Fruit fly (Drosophila melanogaster): ENCODE results near the gene TfIIA-L.

The TfIIA-L gene

DNA sequence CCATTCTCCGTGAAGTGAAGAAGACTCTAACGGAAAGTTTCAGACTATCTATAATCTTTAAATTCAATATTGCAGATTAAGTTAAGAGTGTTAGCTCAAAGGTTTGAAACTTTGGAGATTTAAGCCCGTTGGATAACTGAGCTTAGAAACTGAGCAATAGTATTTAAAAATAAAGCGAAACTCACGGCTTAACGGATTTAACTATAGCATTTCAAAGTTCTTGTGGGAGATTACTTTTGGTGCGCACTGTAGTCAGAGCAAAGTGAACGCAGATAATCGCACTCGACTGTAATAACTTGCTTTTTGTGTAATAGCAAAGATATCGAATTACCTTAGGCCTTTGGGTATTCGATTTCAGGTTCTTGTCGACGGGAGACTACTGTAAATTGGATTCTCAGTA lies 31.4 kb downstream of the TfIIA-L start, which contains the start of gene mrt (continued):
- TF ChIP-seq CG3847 (GFP tag; IDR thresholded peaks at IDR 0.05): peak; percentile 46
- no peak for TF ChIP-seq fd102C (GFP tag; optimal IDR thresholded peaks at IDR 0.05)
- no peak for TF ChIP-seq CG1529 (GFP tag; optimal IDR thresholded peaks at IDR 0.05)
- peak; percentile 42 for TF ChIP-seq CG4328 (GFP tag; optimal IDR thresholded peaks at IDR 0.05)
- TF ChIP-seq Six4 (GFP tag; optimal IDR thresholded peaks at IDR 0.05): peak; percentile 36
- no peak for TF ChIP-seq emc (GFP tag; optimal IDR thresholded peaks at IDR 0.05)
- peak; percentile 19; the same call in 1 of the 3 replicates for TF ChIP-seq Mrtf (GFP tag; IDR thresholded peaks at IDR 0.05)
- no peak for TF ChIP-seq CG4404 (GFP tag; IDR thresholded peaks at IDR 0.05)
- peak; percentile 39 for TF ChIP-seq tin (GFP tag; optimal IDR thresholded peaks at IDR 0.05)
- TF ChIP-seq Blimp-1 (GFP tag; optimal IDR thresholded peaks at IDR 0.05): peak; percentile 11
- TF ChIP-seq zf30C (GFP tag; optimal IDR thresholded peaks at IDR 0.05): no peak
- no peak for TF ChIP-seq YL-1 (GFP tag; optimal IDR thresholded peaks at IDR 0.05)
- TF ChIP-seq BtbVII (GFP tag; optimal IDR thresholded peaks at IDR 0.05): no peak
- TF ChIP-seq gro (GFP tag; optimal IDR thresholded peaks at IDR 0.05): peak; percentile 36
- no peak for TF ChIP-seq NK7.1 (GFP tag; optimal IDR thresholded peaks at IDR 0.05)
- TF ChIP-seq CG12104 (GFP tag; optimal IDR thresholded peaks at IDR 0.05): peak; percentile 36
- no peak for TF ChIP-seq CG7963 (GFP tag; IDR thresholded peaks at IDR 0.05; ENCODE audit: partially characterized antibody)
- TF ChIP-seq CG12236 (GFP tag; optimal IDR thresholded peaks at IDR 0.05): no peak
- TF ChIP-seq HmgD (GFP tag; optimal IDR thresholded peaks at IDR 0.05): no peak
- peak; percentile 38 for TF ChIP-seq fd96Cb (tag; optimal IDR thresholded peaks at IDR 0.05)
- TF ChIP-seq bab2 (GFP tag; optimal IDR thresholded peaks at IDR 0.05): peak; percentile 28
- peak; percentile 46 for TF ChIP-seq Fer1 (GFP tag; optimal IDR thresholded peaks at IDR 0.05)
- TF ChIP-seq sqz (GFP tag; optimal IDR thresholded peaks at IDR 0.05): no peak
- TF ChIP-seq Sox102F (GFP tag; optimal IDR thresholded peaks at IDR 0.05): peak; percentile 41
- TF ChIP-seq CG12744 (GFP tag; optimal IDR thresholded peaks at IDR 0.05): peak; percentile 27
- no peak for TF ChIP-seq ssp (GFP tag; IDR thresholded peaks at IDR 0.05)
- TF ChIP-seq CG17612 (GFP tag; IDR thresholded peaks at IDR 0.05): no peak
- TF ChIP-seq CG17802 (tag; optimal IDR thresholded peaks at IDR 0.05): peak; percentile 40
- peak; percentile 67 to 72 for TF ChIP-seq Pdp1 (GFP tag; optimal IDR thresholded peaks at IDR 0.05)
- TF ChIP-seq Gsc (GFP tag; IDR thresholded peaks at IDR 0.05): no peak
- TF ChIP-seq ac (GFP tag; optimal IDR thresholded peaks at IDR 0.05): no peak
- peak; percentile 52 for TF ChIP-seq CG13624 (GFP tag; optimal IDR thresholded peaks at IDR 0.05)
- TF ChIP-seq Bdp1 (GFP tag; optimal IDR thresholded peaks at IDR 0.05): peak; percentile 19
- TF ChIP-seq vvl (GFP tag; IDR thresholded peaks at IDR 0.05): peak; percentile 35
- no peak for TF ChIP-seq Rx (GFP tag; IDR thresholded peaks at IDR 0.05)
- TF ChIP-seq B-H2 (GFP tag; optimal IDR thresholded peaks at IDR 0.05): no peak
- TF ChIP-seq mld (GFP tag; IDR thresholded peaks at IDR 0.05; ENCODE audit: partially characterized antibody): no peak
- TF ChIP-seq Mes4 (GFP tag; optimal IDR thresholded peaks at IDR 0.05): no peak
- no peak for TF ChIP-seq Stat92E (GFP tag; optimal IDR thresholded peaks at IDR 0.05)
- TF ChIP-seq zfh2 (GFP tag; optimal IDR thresholded peaks at IDR 0.05): peak; percentile 73
- no peak for TF ChIP-seq Doc2 (GFP tag; IDR thresholded peaks at IDR 0.05)
- TF ChIP-seq lola (GFP tag; optimal IDR thresholded peaks at IDR 0.05): peak in 1 of 3 experiments; percentile 23
- no peak for TF ChIP-seq Adf1 (GFP tag; IDR thresholded peaks at IDR 0.05)
- TF ChIP-seq CG4424 (GFP tag; optimal IDR thresholded peaks at IDR 0.05): peak; percentile 57
- peak in 1 of 2 experiments; percentile 35 for TF ChIP-seq bsh (GFP tag; optimal IDR thresholded peaks at IDR 0.05)
- TF ChIP-seq inv (GFP tag; IDR thresholded peaks at IDR 0.05; ENCODE audit: partially characterized antibody): no peak
- no peak for TF ChIP-seq Lhr (GFP tag; optimal IDR thresholded peaks at IDR 0.05)
- peak; percentile 46 for TF ChIP-seq shn (GFP tag; optimal IDR thresholded peaks at IDR 0.05)
- peak; percentile 42 for TF ChIP-seq CrebB (tag; optimal IDR thresholded peaks at IDR 0.05)
- no peak for TF ChIP-seq H2.0 (GFP tag; IDR thresholded peaks at IDR 0.05)
- TF ChIP-seq CG10979 (tag; optimal IDR thresholded peaks at IDR 0.05): peak; percentile 23

Data from whole organism, embryonic.